Worm (Caenorhabditis elegans) whole organism, early embryonic: ENCODE results near the gene ipp-5.

Experiments used
- B0310.2 ChIP-seq: sonication (generic microtip); optimal IDR thresholded peaks from 2 replicates; lab custom pipeline; 2016; ENCODE audit warnings: mild to moderate bottlenecking, missing genetic modification characterization, missing compliant biosample characterization
- F13C5.2 ChIP-seq: sonication (generic microtip); optimal IDR thresholded peaks from 2 replicates; lab custom pipeline; 2017; ENCODE audit warnings: mild to moderate bottlenecking, missing genetic modification characterization, inconsistent platforms, missing compliant biosample characterization
- aly-1 ChIP-seq: sonication (generic microtip); optimal IDR thresholded peaks from 2 replicates; lab custom pipeline; 2016; ENCODE audit warnings: missing genetic modification characterization, missing compliant biosample characterization
- ama-1 ChIP-seq: fragments of 150-350 bp; optimal IDR thresholded peaks from 2 replicates; lab custom pipeline; 2014
- ceh-13 ChIP-seq: fragments of 200-800 bp; sonication (Bioruptor generic); optimal IDR thresholded peaks from 2 replicates; lab custom pipeline; 2018; ENCODE audit warnings: mild to moderate bottlenecking, missing genetic modification characterization, missing compliant biosample characterization
- ceh-36 ChIP-seq: sonication (generic microtip); optimal IDR thresholded peaks from 2 replicates; lab custom pipeline; 2016; ENCODE audit warnings: missing genetic modification characterization, inconsistent platforms, missing compliant biosample characterization
- ets-7 ChIP-seq: sonication (generic microtip); optimal IDR thresholded peaks from 2 replicates; lab custom pipeline; 2016; ENCODE audit warnings: missing genotype, missing genetic modification characterization, missing compliant biosample characterization
- flt-1 ChIP-seq: fragments of 200-800 bp; sonication (Bioruptor generic); IDR thresholded peaks from 2 replicates; pipeline ENCODE4 v1.3.6; 2022; ENCODE audit warnings: missing genetic modification characterization, missing compliant biosample characterization
- hmbx-1 ChIP-seq: sonication (generic microtip); optimal IDR thresholded peaks from 2 replicates; lab custom pipeline; 2016; ENCODE audit warnings: mild to moderate bottlenecking, missing genetic modification characterization, missing compliant biosample characterization
- hmg-4 ChIP-seq: fragments of 200-800 bp; sonication (Bioruptor generic); optimal IDR thresholded peaks from 2 replicates; lab custom pipeline; 2018; ENCODE audit warnings: mild to moderate bottlenecking, missing genetic modification characterization, missing compliant biosample characterization
- hnd-1 ChIP-seq: sonication (generic microtip); optimal IDR thresholded peaks from 2 replicates; lab custom pipeline; 2016; ENCODE audit warnings: missing genetic modification characterization, missing compliant biosample characterization
- pes-1 ChIP-seq: fragments of 200-800 bp; sonication (Bioruptor generic); IDR thresholded peaks from 2 replicates; pipeline ENCODE4 v1.3.6; 2022; ENCODE audit warnings: missing genetic modification reagents, missing genetic modification characterization, missing compliant biosample characterization
- scrt-1 ChIP-seq: fragments of 200-800 bp; sonication (Bioruptor generic); IDR thresholded peaks from 2 replicates; pipeline ENCODE4 v1.3.6; 2022; ENCODE audit warnings: missing genetic modification characterization, missing compliant biosample characterization
- sea-1 ChIP-seq: fragments of 200-800 bp; sonication (Bioruptor generic); conservative IDR thresholded peaks from 2 replicates; pipeline ENCODE4 v1.3.6; 2022; ENCODE audit warnings: missing genetic modification characterization, missing compliant biosample characterization
- tbx-11 ChIP-seq: fragments of 200-800 bp; sonication (Bioruptor generic); IDR thresholded peaks from 2 replicates; pipeline ENCODE4 v1.3.6; 2022; ENCODE audit warnings: missing genetic modification characterization, missing compliant biosample characterization
- tbx-37 ChIP-seq: fragments of 200-800 bp; sonication (Bioruptor generic); conservative IDR thresholded peaks from 2 replicates; pipeline ENCODE4 v1.3.6; 2022; ENCODE audit warnings: missing genetic modification reagents, missing genetic modification characterization, missing compliant biosample characterization
- tra-4 ChIP-seq: sonication (generic microtip); optimal IDR thresholded peaks from 2 replicates; lab custom pipeline; 2017; ENCODE audit warnings: missing genetic modification characterization, missing compliant biosample characterization

The ipp-5 gene

DNA sequence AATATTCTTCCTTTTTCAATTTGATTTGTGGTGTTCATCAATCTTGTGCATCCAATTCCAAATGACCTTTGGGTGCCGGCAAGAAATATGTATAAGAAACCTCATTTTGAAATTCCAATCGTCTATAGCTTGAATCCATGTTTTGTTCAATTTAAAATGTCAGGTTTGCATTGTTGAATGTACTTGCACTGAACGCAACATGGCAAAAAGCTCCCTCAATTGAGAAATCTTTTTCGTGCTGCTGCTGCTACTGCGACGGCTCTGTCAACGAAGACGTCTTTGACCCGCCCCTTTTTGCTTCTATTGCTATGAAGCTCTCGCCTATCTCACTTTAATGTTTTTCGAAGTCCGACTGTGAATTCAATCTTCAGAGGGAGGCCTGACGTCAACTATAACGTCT is 43.9 kb downstream of the ipp-5 start, which contains the start of gene lgc-58:
TSS of gene lgc-58 (plus strand) at position 301 of the 400 bp plus-strand sequence.
- TF ChIP-seq ama-1 (no peak), ets-7 (tag; lab: Kevin White, UChicago) (no peak), hmbx-1 (tag; lab: Kevin White, UChicago) (no peak), sea-1 (GFP tag; lab: Robert Waterston, UW) (no peak), tra-4 (tag; lab: Kevin White, UChicago) (no peak), aly-1 (no peak), flt-1 (no peak), F13C5.2 (tag; lab: Kevin White, UChicago) (no peak), hmg-4 (no peak), hnd-1 (tag; lab: Kevin White, UChicago) (no peak), ceh-13 (GFP tag; lab: Kevin White, UChicago) (no peak), ceh-36 (no peak), tbx-11 (GFP tag; lab: Robert Waterston, UW) (no peak), tbx-37 (no peak), B0310.2 (tag; lab: Kevin White, UChicago) (no peak), scrt-1 (GFP tag; lab: Robert Waterston, UW) (no peak), pes-1 (GFP tag; lab: Robert Waterston, UW) (no peak)

- TF ChIP-seq sea-1 (GFP tag; lab: Robert Waterston, UW) (no peak), scrt-1 (GFP tag; lab: Robert Waterston, UW) (no peak), hmbx-1 (tag; lab: Kevin White, UChicago) (no peak)
Observed at ce11 chrX:6081793-6082192, 50.5 kb downstream of the ipp-5 start.

- TF ChIP-seq tbx-11 (GFP tag; lab: Robert Waterston, UW): no peak
Observed at ce11 chrX:6082660-6083059, 51.4 kb downstream of the ipp-5 start, which contains the start of gene C45B2.3. C45B2.3 (plus strand) TSS chrX:6082960.
